Worm (Caenorhabditis elegans) whole organism, midembryonic: ENCODE measurements around the gene M03E7.1.

Experiments
- T22C8.4 ChIP-seq: fragments of 200-800 bp; sonication (Bioruptor generic); IDR thresholded peaks from 2 replicates; pipeline ENCODE4 v1.3.6; 2022; ENCODE audit warnings: missing genetic modification characterization, missing compliant biosample characterization
- cog-1 ChIP-seq: sonication (generic microtip); optimal IDR thresholded peaks from 2 replicates; lab custom pipeline; 2016; ENCODE audit warnings: missing genetic modification characterization, missing compliant biosample characterization
- flt-1 ChIP-seq: fragments of 200-800 bp; sonication (Bioruptor generic); IDR thresholded peaks from 2 replicates; pipeline ENCODE4 v1.3.6; 2022; ENCODE audit warnings: missing genetic modification characterization, missing compliant biosample characterization
- klf-2 ChIP-seq: fragments of 200-800 bp; sonication (Bioruptor generic); conservative IDR thresholded peaks from 2 replicates; pipeline ENCODE4 v1.3.6; 2022; ENCODE audit warnings: missing genetic modification reagents, missing genetic modification characterization, missing compliant biosample characterization
- med-1 ChIP-seq: sonication (generic microtip); optimal IDR thresholded peaks from 2 replicates; lab custom pipeline; 2017; ENCODE audit warnings: missing genetic modification characterization, mild to moderate bottlenecking, missing compliant biosample characterization, antibody characterized with exemption, missing genetic modification reagents; ENCODE audit not compliant: insufficient read depth
- ref-1 ChIP-seq: fragments of 200-800 bp; sonication (Bioruptor generic); conservative IDR thresholded peaks from 2 replicates; pipeline ENCODE4 v1.3.6; 2022; ENCODE audit warnings: missing genetic modification reagents, missing genetic modification characterization, missing compliant biosample characterization
- tab-1 ChIP-seq: fragments of 200-800 bp; sonication (Bioruptor generic); IDR thresholded peaks from 2 replicates; pipeline ENCODE4 v1.3.6; 2022; ENCODE audit warnings: missing genetic modification characterization, missing compliant biosample characterization
- ztf-23 ChIP-seq: fragments of 200-800 bp; sonication (Bioruptor generic); IDR thresholded peaks from 2 replicates; pipeline ENCODE4 v1.3.6; 2022; ENCODE audit warnings: missing genetic modification reagents, missing genetic modification characterization, missing compliant biosample characterization
- ztf-29 ChIP-seq: fragments of 200-800 bp; sonication (Bioruptor generic); IDR thresholded peaks from 2 replicates; pipeline ENCODE4 v1.3.6; 2022; ENCODE audit warnings: missing genetic modification reagents, missing genetic modification characterization, missing compliant biosample characterization

M03E7.1 gene

DNA sequence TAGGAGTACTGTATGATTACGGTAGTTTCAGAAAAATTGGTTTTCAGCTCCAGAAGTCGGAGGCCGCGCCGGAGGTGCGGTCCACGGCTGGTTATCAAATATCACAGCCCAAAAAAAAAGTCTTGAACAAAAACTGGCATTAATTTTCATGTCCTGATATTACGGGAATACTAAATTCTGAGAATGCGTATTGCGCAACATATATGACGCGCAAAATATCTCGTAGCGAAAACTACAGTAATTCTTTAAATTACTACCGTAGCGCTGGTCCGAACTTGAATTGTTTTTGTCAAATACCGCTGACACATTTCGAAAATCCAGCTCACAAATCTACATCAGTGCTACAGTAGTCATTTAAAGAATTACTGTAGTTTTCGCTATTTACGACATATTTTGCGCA is 47.5 kb downstream of the M03E7.1 start:
- TF ChIP-seq T22C8.4 (GFP tag; lab: Robert Waterston, UW) (no peak), flt-1 (GFP tag; lab: Robert Waterston, UW) (no peak), med-1 (GFP tag; lab: Kevin White, UChicago) (no peak), ztf-23 (GFP tag; lab: Robert Waterston, UW) (no peak), tab-1 (GFP tag; lab: Robert Waterston, UW) (no peak), klf-2 (GFP tag; lab: Robert Waterston, UW) (no peak), ref-1 (GFP tag; lab: Robert Waterston, UW) (no peak), cog-1 (no peak), ztf-29 (no peak)

DNA sequence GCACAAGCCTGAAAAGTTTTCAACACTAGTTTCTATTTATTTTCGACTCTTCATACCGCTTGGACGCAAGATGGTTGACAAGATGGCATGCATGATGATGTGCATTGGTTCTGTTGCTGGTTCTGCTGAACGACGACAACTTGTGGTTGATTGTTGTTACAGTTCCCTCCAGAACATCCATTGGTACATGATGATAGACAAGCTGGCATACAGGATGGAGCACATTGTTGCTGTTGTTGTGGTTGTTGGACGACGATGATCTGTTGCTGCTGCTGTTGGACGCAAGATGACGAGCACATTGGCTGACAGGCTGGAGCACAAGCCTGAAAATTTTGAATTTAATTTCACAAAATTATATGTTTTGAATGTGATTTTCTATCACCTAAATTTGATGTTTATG is 50.8 kb downstream of the M03E7.1 start:
- TF ChIP-seq ztf-23 (GFP tag; lab: Robert Waterston, UW) (no peak), med-1 (GFP tag; lab: Kevin White, UChicago) (no peak), ztf-29 (no peak), tab-1 (GFP tag; lab: Robert Waterston, UW) (no peak), cog-1 (no peak), T22C8.4 (GFP tag; lab: Robert Waterston, UW) (no peak), ref-1 (GFP tag; lab: Robert Waterston, UW) (no peak)
